Worm (Caenorhabditis elegans) whole organism, mixed stage, embryonic: ENCODE data around the gene best-21.
A peak's percentile ranks its signal among the peaks of the same experiment; 100 is the strongest.

Experiments
- M03D4.4 ChIP-seq: sonication (generic microtip); optimal IDR thresholded peaks from 2 replicates; lab custom pipeline; 2017; ENCODE audit warnings: mild to moderate bottlenecking, missing genetic modification characterization, missing compliant biosample characterization
- bed-3 ChIP-seq: fragments of 200-800 bp; sonication (Bioruptor generic); optimal IDR thresholded peaks from 3 replicates; lab custom pipeline; 2018; ENCODE audit warnings: mild to moderate bottlenecking, missing genetic modification characterization, moderate library complexity, missing compliant biosample characterization
- blmp-1 ChIP-seq: fragments of 150-350 bp; optimal IDR thresholded peaks from 2 replicates; lab custom pipeline; 2014; ENCODE audit warnings: missing biosample characterization, missing genetic modification characterization
- ceh-39 ChIP-seq: fragments of 150-350 bp; optimal IDR thresholded peaks from 2 replicates; lab custom pipeline; 2014; ENCODE audit warnings: missing biosample characterization, missing genetic modification characterization
- ceh-43 ChIP-seq: fragments of 200-800 bp; sonication (Bioruptor generic); optimal IDR thresholded peaks from 2 replicates; lab custom pipeline; 2018; ENCODE audit warnings: mild to moderate bottlenecking, missing genetic modification characterization, moderate library complexity, missing compliant biosample characterization
- ceh-83 ChIP-seq: fragments of 200-800 bp; sonication (Bioruptor generic); optimal IDR thresholded peaks from 2 replicates; lab custom pipeline; 2018; ENCODE audit warnings: mild to moderate bottlenecking, missing genetic modification characterization, missing compliant biosample characterization
- ces-1 ChIP-seq: fragments of 150-350 bp; optimal IDR thresholded peaks from 2 replicates; lab custom pipeline; 2014; ENCODE audit warnings: missing biosample characterization, missing genetic modification reagents, missing genetic modification characterization
- cnd-1 ChIP-seq: fragments of 200-800 bp; sonication (Bioruptor generic); optimal IDR thresholded peaks from 2 replicates; lab custom pipeline; 2018; ENCODE audit warnings: mild to moderate bottlenecking, missing genetic modification characterization, missing compliant biosample characterization
- drap-1 ChIP-seq: fragments of 200-800 bp; sonication (Bioruptor generic); optimal IDR thresholded peaks from 3 replicates; lab custom pipeline; 2018; ENCODE audit warnings: mild to moderate bottlenecking, missing genetic modification characterization, missing compliant biosample characterization
- elt-1 ChIP-seq: sonication (generic microtip); optimal IDR thresholded peaks from 2 replicates; lab custom pipeline; 2017; ENCODE audit warnings: missing genetic modification characterization, mild to moderate bottlenecking, missing compliant biosample characterization, antibody characterized with exemption, moderate library complexity, borderline replicate concordance; ENCODE audit not compliant: insufficient read depth
- elt-3 ChIP-seq: fragments of 150-350 bp; optimal IDR thresholded peaks from 2 replicates; lab custom pipeline; 2014; ENCODE audit warnings: missing biosample characterization, missing genetic modification characterization
- flh-1 ChIP-seq: fragments of 200-800 bp; sonication (Bioruptor generic); optimal IDR thresholded peaks from 2 replicates; lab custom pipeline; 2018; ENCODE audit warnings: mild to moderate bottlenecking, missing genetic modification characterization, moderate library complexity, missing compliant biosample characterization
- ham-2 ChIP-seq: fragments of 200-800 bp; sonication (Bioruptor generic); optimal IDR thresholded peaks from 2 replicates; lab custom pipeline; 2018; ENCODE audit warnings: mild to moderate bottlenecking, missing genetic modification characterization, missing compliant biosample characterization
- hlh-1 ChIP-seq: fragments of 150-350 bp; optimal IDR thresholded peaks from 2 replicates; lab custom pipeline; 2014; ENCODE audit warnings: missing biosample characterization, missing genetic modification reagents, missing genetic modification characterization
- lin-13 ChIP-seq: fragments of 150-350 bp; optimal IDR thresholded peaks from 2 replicates; lab custom pipeline; 2014; ENCODE audit warnings: missing biosample characterization, missing genetic modification characterization
- lin-32 ChIP-seq: fragments of 200-800 bp; sonication (Bioruptor generic); optimal IDR thresholded peaks from 2 replicates; lab custom pipeline; 2018; ENCODE audit warnings: mild to moderate bottlenecking, missing genetic modification characterization, missing compliant biosample characterization
- lsy-2 ChIP-seq: fragments of 150-350 bp; optimal IDR thresholded peaks from 2 replicates; lab custom pipeline; 2014; ENCODE audit warnings: missing biosample characterization, missing genetic modification characterization
- mab-5 ChIP-seq: fragments of 150-350 bp; optimal IDR thresholded peaks from 2 replicates; lab custom pipeline; 2014; ENCODE audit warnings: missing biosample characterization, missing genetic modification characterization
- mep-1 ChIP-seq: fragments of 150-350 bp; optimal IDR thresholded peaks from 2 replicates; lab custom pipeline; 2017; ENCODE audit warnings: missing biosample characterization, missing genetic modification reagents, missing genetic modification characterization, inconsistent platforms
- mls-2 ChIP-seq: sonication (generic microtip); optimal IDR thresholded peaks from 2 replicates; lab custom pipeline; 2016; ENCODE audit warnings: mild to moderate bottlenecking, missing genetic modification characterization, moderate library complexity, missing compliant biosample characterization
- nhr-12 ChIP-seq: fragments of 150-350 bp; optimal IDR thresholded peaks from 2 replicates; lab custom pipeline; 2014; ENCODE audit warnings: missing biosample characterization, missing genetic modification characterization
- nhr-2 ChIP-seq: fragments of 150-350 bp; optimal IDR thresholded peaks from 2 replicates; lab custom pipeline; 2014; ENCODE audit warnings: missing biosample characterization, missing genetic modification characterization
- nhr-237 ChIP-seq: fragments of 150-350 bp; optimal IDR thresholded peaks from 2 replicates; lab custom pipeline; 2014; ENCODE audit warnings: missing biosample characterization, missing genetic modification characterization
- nhr-28 ChIP-seq: fragments of 150-350 bp; optimal IDR thresholded peaks from 2 replicates; lab custom pipeline; 2014; ENCODE audit warnings: missing biosample characterization, missing genetic modification characterization
- nhr-76 ChIP-seq: sonication (generic microtip); optimal IDR thresholded peaks from 2 replicates; lab custom pipeline; 2017; ENCODE audit warnings: missing biosample characterization, missing genetic modification characterization
- pha-4 ChIP-seq: fragments of 150-350 bp; optimal IDR thresholded peaks from 2 replicates; lab custom pipeline; 2018; ENCODE audit warnings: missing biosample characterization, missing genetic modification reagents, missing genetic modification characterization
- sem-2 ChIP-seq: fragments of 200-800 bp; sonication (Bioruptor generic); optimal IDR thresholded peaks from 2 replicates; lab custom pipeline; 2018; ENCODE audit warnings: mild to moderate bottlenecking, missing genetic modification characterization, missing compliant biosample characterization
- snpc-4 ChIP-seq: fragments of 150-350 bp; optimal IDR thresholded peaks from 2 replicates; lab custom pipeline; 2014; ENCODE audit warnings: missing biosample characterization, missing genetic modification characterization
- sptf-1 ChIP-seq: sonication (generic microtip); optimal IDR thresholded peaks from 2 replicates; lab custom pipeline; 2017; ENCODE audit warnings: mild to moderate bottlenecking, missing genetic modification characterization, moderate library complexity, missing compliant biosample characterization
- tbx-8 ChIP-seq: fragments of 200-800 bp; sonication (Bioruptor generic); optimal IDR thresholded peaks from 2 replicates; lab custom pipeline; 2018; ENCODE audit warnings: mild to moderate bottlenecking, missing genetic modification characterization, moderate library complexity, missing compliant biosample characterization
- unc-120 ChIP-seq: sonication (generic microtip); optimal IDR thresholded peaks from 2 replicates; lab custom pipeline; 2017; ENCODE audit warnings: missing genetic modification characterization, missing compliant biosample characterization; ENCODE audit not compliant: poor library complexity, severe bottlenecking
- unc-39 ChIP-seq: fragments of 150-350 bp; optimal IDR thresholded peaks from 2 replicates; lab custom pipeline; 2014; ENCODE audit warnings: missing biosample characterization, missing genetic modification characterization
- unc-62 ChIP-seq: fragments of 150-350 bp; optimal IDR thresholded peaks from 2 replicates; lab custom pipeline; 2014; ENCODE audit warnings: missing biosample characterization, missing genetic modification reagents, missing genetic modification characterization
- zip-8 ChIP-seq: fragments of 150-350 bp; optimal IDR thresholded peaks from 2 replicates; lab custom pipeline; 2014; ENCODE audit warnings: missing biosample characterization, missing genetic modification characterization
- ztf-11 ChIP-seq: fragments of 150-350 bp; optimal IDR thresholded peaks from 2 replicates; lab custom pipeline; 2014; ENCODE audit warnings: missing biosample characterization, missing genetic modification characterization

best-21 gene

DNA sequence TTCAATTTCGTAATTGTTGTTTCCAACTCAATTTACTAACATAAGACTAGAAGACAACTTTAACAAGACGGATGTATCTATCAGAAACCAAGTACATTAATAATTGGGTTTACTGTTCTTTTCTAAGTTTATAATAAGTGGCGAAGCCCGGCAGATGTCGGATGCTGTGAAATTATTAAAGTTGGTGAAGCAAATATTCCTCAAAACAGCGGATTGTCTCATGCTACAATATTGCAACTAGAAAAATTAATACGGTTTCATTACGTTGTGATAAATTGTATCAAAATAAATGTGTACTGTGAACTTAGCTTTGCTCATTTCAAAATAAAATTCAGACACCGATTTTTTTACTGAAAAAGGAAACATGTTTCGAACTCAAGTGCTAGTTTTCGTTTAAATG is 18.6 kb upstream of the best-21 start:
- TF ChIP-seq lin-13 (tag; lab: Kevin White, UChicago) (no peak), ceh-43 (GFP tag; lab: Kevin White, UChicago) (no peak), drap-1 (GFP tag; lab: Kevin White, UChicago) (no peak), ces-1 (GFP tag; lab: Kevin White, UChicago) (no peak), tbx-8 (GFP tag; lab: Kevin White, UChicago) (no peak), sptf-1 (tag; lab: Kevin White, UChicago) (no peak), nhr-2 (no peak), M03D4.4 (tag; lab: Kevin White, UChicago) (no peak), sem-2 (no peak), ceh-83 (GFP tag; lab: Kevin White, UChicago) (no peak), mab-5 (tag; lab: Kevin White, UChicago) (no peak), ham-2 (no peak), pha-4 (tag; lab: Kevin White, UChicago) (no peak), nhr-12 (tag; lab: Kevin White, UChicago) (no peak), unc-39 (tag; lab: Kevin White, UChicago) (no peak), unc-120 (tag; lab: Kevin White, UChicago) (no peak), nhr-237 (no peak)

DNA sequence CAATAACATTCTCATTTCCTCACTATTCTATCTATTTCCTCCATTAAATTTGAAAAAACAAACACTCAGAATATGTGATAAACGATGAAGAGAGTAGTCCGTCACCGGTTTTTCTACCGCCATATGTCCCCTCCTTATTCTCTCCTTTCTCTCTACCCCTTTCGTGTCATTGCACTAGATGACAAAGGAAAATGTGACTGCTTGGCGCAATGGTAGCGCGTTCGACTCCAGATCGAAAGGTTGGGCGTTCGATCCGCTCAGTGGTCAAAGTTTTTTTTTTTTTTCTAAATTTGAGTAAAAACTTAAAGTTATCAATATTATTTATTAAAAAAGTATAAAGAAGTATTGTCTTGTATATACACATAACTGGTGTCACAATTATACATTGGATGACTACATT is 12.7 kb upstream of the best-21 start:
- TF ChIP-seq ham-2 (no peak), ceh-39 (tag; lab: Kevin White, UChicago) (no peak), sptf-1 (tag; lab: Kevin White, UChicago) (no peak), flh-1 (no peak), drap-1 (GFP tag; lab: Kevin White, UChicago) (no peak), nhr-237 (no peak), tbx-8 (GFP tag; lab: Kevin White, UChicago) (no peak), unc-120 (tag; lab: Kevin White, UChicago) (no peak), lin-32 (peak; percentile 18), unc-39 (tag; lab: Kevin White, UChicago) (no peak), cnd-1 (tag; lab: Kevin White, UChicago) (no peak), ces-1 (GFP tag; lab: Kevin White, UChicago) (no peak), nhr-12 (tag; lab: Kevin White, UChicago) (no peak), nhr-28 (no peak), sem-2 (no peak), lsy-2 (tag; lab: Kevin White, UChicago) (no peak), blmp-1 (no peak), hlh-1 (tag; lab: Kevin White, UChicago) (no peak), elt-1 (tag; lab: Kevin White, UChicago) (no peak), ceh-83 (GFP tag; lab: Kevin White, UChicago) (peak; percentile 74), bed-3 (GFP tag; lab: Kevin White, UChicago) (peak; percentile 15), M03D4.4 (tag; lab: Kevin White, UChicago) (peak; percentile 65), ceh-43 (GFP tag; lab: Kevin White, UChicago) (peak; percentile 36), elt-3 (no peak), nhr-2 (no peak), snpc-4 (tag; lab: Kevin White, UChicago) (no peak), zip-8 (tag; lab: Kevin White, UChicago) (no peak), nhr-76 (tag; lab: Kevin White, UChicago) (no peak), mep-1 (tag; lab: Kevin White, UChicago) (peak; percentile 10), mls-2 (tag; lab: Kevin White, UChicago) (no peak), mab-5 (tag; lab: Kevin White, UChicago) (no peak), unc-62 (GFP tag; lab: Kevin White, UChicago) (no peak), pha-4 (tag; lab: Kevin White, UChicago) (no peak), lin-13 (tag; lab: Kevin White, UChicago) (no peak), ztf-11 (tag; lab: Kevin White, UChicago) (no peak)

DNA sequence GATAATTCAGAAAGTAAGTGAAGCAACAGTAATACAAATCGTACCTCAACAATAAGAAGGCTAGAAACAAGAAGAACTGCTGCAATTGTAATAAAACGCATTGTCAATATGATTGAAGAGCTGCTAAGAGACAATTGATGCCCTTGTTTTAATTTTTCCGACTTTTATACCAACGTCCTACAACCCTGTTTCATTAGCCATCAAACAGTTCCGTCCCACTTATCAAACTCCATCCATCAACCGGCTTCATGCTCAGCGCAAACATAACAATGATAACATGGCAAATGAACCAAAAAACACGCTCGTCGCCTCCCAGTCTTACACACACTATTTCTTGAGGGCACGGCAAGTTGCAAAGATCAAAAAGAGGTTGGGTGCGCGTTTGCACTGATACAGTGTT is 11.1 kb upstream of the best-21 start, which contains the start of gene pqn-90:
pqn-90 (minus strand) TSS at position 101 of the 400 bp plus-strand sequence.
- no peak for TF ChIP-seq nhr-76 (tag; lab: Kevin White, UChicago)
- TF ChIP-seq, all 35 proteins: peak for 0
